Fruit fly (Drosophila melanogaster) whole organism, pupa: ENCODE data around the gene Eip63E.

Experiments used
- CG10348 ChIP-seq: fragments of 200-800 bp; sonication (Bioruptor generic); IDR thresholded peaks from 2 replicates; pipeline ENCODE4 v1.3.6; 2022; ENCODE audit warnings: missing biosample characterization, missing genetic modification characterization
- CG14655 ChIP-seq: fragments of 200-800 bp; sonication (Bioruptor generic); optimal IDR thresholded peaks from 3 replicates; lab custom pipeline; 2017; ENCODE audit warnings: mild to moderate bottlenecking, missing biosample characterization, missing genetic modification reagents, missing genetic modification characterization
- CG4496 ChIP-seq: fragments of 200-800 bp; sonication (Bioruptor generic); IDR thresholded peaks from 3 replicates; pipeline ENCODE4 v1.3.6; 2022; ENCODE audit warnings: missing biosample characterization, missing genetic modification characterization
- CG8301 ChIP-seq: fragments of 200-800 bp; sonication (Bioruptor generic); optimal IDR thresholded peaks from 2 replicates; lab custom pipeline; 2018; ENCODE audit warnings: missing biosample characterization, mild to moderate bottlenecking, missing genetic modification characterization
- D1 ChIP-seq: fragments of 200-800 bp; sonication (Bioruptor generic); optimal IDR thresholded peaks from 2 replicates; lab custom pipeline; 2018; ENCODE audit warnings: missing biosample characterization, mild to moderate bottlenecking, missing genetic modification characterization, moderate library complexity
- Pif1B ChIP-seq: fragments of 200-800 bp; sonication (Bioruptor generic); optimal IDR thresholded peaks from 3 replicates; lab custom pipeline; 2016; ENCODE audit warnings: missing biosample characterization, missing genetic modification characterization

DNA sequence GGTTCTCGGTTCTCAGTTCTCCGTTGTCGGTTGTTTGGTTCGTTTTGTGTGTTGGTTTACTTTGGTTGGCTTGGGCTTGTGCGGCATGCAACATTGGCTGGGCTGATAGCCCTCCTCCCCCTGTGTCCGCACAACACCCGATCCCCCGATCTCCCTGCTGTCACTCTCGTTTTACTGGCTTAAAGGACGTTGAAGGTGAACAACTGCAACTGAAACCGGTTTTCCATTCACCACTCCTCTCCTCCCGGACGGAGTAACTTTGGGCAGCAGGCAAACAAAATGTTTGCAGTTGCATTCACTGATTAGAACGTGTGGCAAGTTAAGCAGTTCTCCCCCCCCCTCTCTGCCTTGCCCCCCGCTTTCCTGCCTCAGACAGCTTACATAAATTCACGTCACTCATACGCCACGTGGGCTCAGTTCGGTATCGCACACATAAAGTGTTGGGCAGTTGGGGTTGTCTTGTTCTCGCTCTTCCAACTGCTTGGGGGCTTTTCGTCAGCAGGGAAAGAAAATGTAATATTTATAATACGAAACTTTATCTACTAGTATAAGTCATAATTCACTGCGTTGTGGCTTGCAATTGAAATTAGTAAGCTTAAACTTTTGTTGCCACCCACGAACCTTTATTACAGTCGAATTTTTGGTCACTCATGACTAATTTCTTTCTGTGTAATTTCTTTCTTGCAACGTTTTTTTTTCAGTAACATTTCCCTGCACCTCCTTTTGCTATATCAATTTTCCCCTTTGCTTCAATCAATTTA, 21.5 kb downstream of the Eip63E start:
- TF ChIP-seq D1 (tag; lab: Kevin White, UChicago) (no peak), CG4496 (GFP tag; lab: Robert Waterston, UW) (no peak), CG8301 (tag; lab: Kevin White, UChicago) (peak; percentile 42), Pif1B (GFP tag; lab: Kevin White, UChicago) (no peak), CG10348 (GFP tag; lab: Robert Waterston, UW) (no peak), CG14655 (GFP tag; lab: Kevin White, UChicago) (peak; percentile 69)
